Worm (Caenorhabditis elegans) whole organism, young adult: Measurements from ENCODE around the gene ent-1.

Source experiments
- B0035.1 ChIP-seq: sonication (generic microtip); optimal IDR thresholded peaks from 2 replicates; lab custom pipeline; 2016; ENCODE audit warnings: missing genetic modification characterization, mild to moderate bottlenecking, missing compliant biosample characterization, missing genotype, missing genetic modification reagents
- F10E7.11 ChIP-seq: sonication (generic microtip); optimal IDR thresholded peaks from 2 replicates; lab custom pipeline; 2017; ENCODE audit warnings: mild to moderate bottlenecking, missing genetic modification characterization, moderate library complexity, missing compliant biosample characterization
- F57C9.4 ChIP-seq: sonication (generic microtip); optimal IDR thresholded peaks from 2 replicates; lab custom pipeline; 2017; ENCODE audit warnings: mild to moderate bottlenecking, missing genetic modification characterization, missing compliant biosample characterization
- Y53F4B.3 ChIP-seq: fragments of 200-800 bp; sonication (Bioruptor generic); IDR thresholded peaks from 2 replicates; pipeline ENCODE4 v1.3.6; 2022; ENCODE audit warnings: missing genetic modification reagents, missing genetic modification characterization, missing compliant biosample characterization
- ZK185.1 ChIP-seq: sonication (generic microtip); optimal IDR thresholded peaks from 2 replicates; lab custom pipeline; 2016; ENCODE audit warnings: mild to moderate bottlenecking, missing genetic modification characterization, missing compliant biosample characterization; ENCODE audit not compliant: poor library complexity, severe bottlenecking
- akir-1 ChIP-seq: fragments of 200-800 bp; sonication (Bioruptor generic); optimal IDR thresholded peaks from 2 replicates; lab custom pipeline; 2018; ENCODE audit warnings: mild to moderate bottlenecking, missing genetic modification characterization, moderate library complexity, missing compliant biosample characterization
- aptf-3 ChIP-seq: fragments of 200-800 bp; sonication (Bioruptor generic); IDR thresholded peaks from 2 replicates; pipeline ENCODE4 v1.3.6; 2022; ENCODE audit warnings: missing genetic modification characterization, missing compliant biosample characterization
- atf-7 ChIP-seq: sonication (generic microtip); optimal IDR thresholded peaks from 2 replicates; lab custom pipeline; 2017; ENCODE audit warnings: mild to moderate bottlenecking, missing genetic modification characterization, missing compliant biosample characterization
- attf-3 ChIP-seq: fragments of 200-800 bp; sonication (Bioruptor generic); conservative IDR thresholded peaks from 2 replicates; pipeline ENCODE4 v1.3.6; 2022; ENCODE audit warnings: missing genetic modification reagents, missing genetic modification characterization, missing compliant biosample characterization
- cebp-1 ChIP-seq, 2 experiments: fragments of 200-800 bp in 1 of 2; sonication (Bioruptor generic) in 1 of 2; sonication (generic microtip) in 1 of 2; IDR thresholded peaks in 1 of 2; optimal IDR thresholded peaks in 1 of 2; 2 replicates each; pipeline versions ENCODE4 v1.3.6 to Lab custom; 2017 to 2022; ENCODE audit warnings: missing compliant biosample characterization in 2 of 2, missing genetic modification characterization in 2 of 2, mild to moderate bottlenecking in 1 of 2, missing genetic modification reagents in 1 of 2, moderate library complexity in 1 of 2
- ceh-27 ChIP-seq: fragments of 200-800 bp; sonication (Bioruptor generic); optimal IDR thresholded peaks from 2 replicates; lab custom pipeline; 2018; ENCODE audit warnings: mild to moderate bottlenecking, missing genetic modification characterization, moderate library complexity, missing compliant biosample characterization
- ceh-58 ChIP-seq: fragments of 200-800 bp; sonication (Bioruptor generic); IDR thresholded peaks from 2 replicates; pipeline ENCODE4 v1.3.6; 2022; ENCODE audit warnings: missing genetic modification characterization, missing compliant biosample characterization
- efl-1 ChIP-seq: fragments of 150-350 bp; optimal IDR thresholded peaks from 2 replicates; lab custom pipeline; 2014; ENCODE audit warnings: missing biosample characterization, missing genetic modification reagents, missing genetic modification characterization
- egrh-3 ChIP-seq: fragments of 200-800 bp; sonication (Bioruptor generic); IDR thresholded peaks from 2 replicates; pipeline ENCODE4 v1.3.6; 2022; ENCODE audit warnings: missing genetic modification reagents, missing genetic modification characterization, missing compliant biosample characterization
- gei-17 ChIP-seq: fragments of 200-800 bp; sonication (Bioruptor generic); optimal IDR thresholded peaks from 2 replicates; lab custom pipeline; 2018; ENCODE audit warnings: mild to moderate bottlenecking, missing genetic modification characterization, missing compliant biosample characterization
- hlh-26 ChIP-seq: fragments of 200-800 bp; sonication (Bioruptor generic); conservative IDR thresholded peaks from 2 replicates; pipeline ENCODE4 v1.3.6; 2022; ENCODE audit warnings: missing genetic modification reagents, missing genetic modification characterization, missing compliant biosample characterization
- lin-40 ChIP-seq: sonication (generic microtip); optimal IDR thresholded peaks from 2 replicates; lab custom pipeline; 2016; ENCODE audit warnings: missing genetic modification characterization, mild to moderate bottlenecking, missing compliant biosample characterization, missing genotype, missing genetic modification reagents
- madf-6 ChIP-seq: fragments of 200-800 bp; sonication (Bioruptor generic); IDR thresholded peaks from 2 replicates; pipeline ENCODE4 v1.3.6; 2022; ENCODE audit warnings: missing genetic modification reagents, missing genetic modification characterization, missing compliant biosample characterization
- madf-8 ChIP-seq: fragments of 200-800 bp; sonication (Bioruptor generic); conservative IDR thresholded peaks from 2 replicates; pipeline ENCODE4 v1.3.6; 2022; ENCODE audit warnings: missing genetic modification reagents, missing genetic modification characterization, missing compliant biosample characterization
- mel-28 ChIP-seq: sonication (generic microtip); optimal IDR thresholded peaks from 2 replicates; lab custom pipeline; 2016; ENCODE audit warnings: borderline replicate concordance, mild to moderate bottlenecking, missing genetic modification characterization, missing compliant biosample characterization
- nhr-120 ChIP-seq: fragments of 200-800 bp; sonication (Bioruptor generic); IDR thresholded peaks from 2 replicates; pipeline ENCODE4 v1.3.6; 2022; ENCODE audit warnings: missing genetic modification characterization, missing compliant biosample characterization
- nhr-80 ChIP-seq: sonication (generic microtip); optimal IDR thresholded peaks from 2 replicates; lab custom pipeline; 2016; ENCODE audit warnings: missing genetic modification characterization, missing compliant biosample characterization
- pbrm-1 ChIP-seq: fragments of 200-800 bp; sonication (Bioruptor generic); IDR thresholded peaks from 2 replicates; pipeline ENCODE4 v1.3.6; 2022; ENCODE audit warnings: missing genetic modification reagents, missing genetic modification characterization, missing compliant biosample characterization
- rcor-1 ChIP-seq: fragments of 200-800 bp; sonication (Bioruptor generic); IDR thresholded peaks from 2 replicates; pipeline ENCODE4 v1.3.6; 2022; ENCODE audit warnings: missing genetic modification reagents, missing genetic modification characterization, missing compliant biosample characterization
- rec-8 ChIP-seq, 2 experiments: sonication (generic microtip); optimal IDR thresholded peaks; 2 replicates each; lab custom pipeline; 2016; ENCODE audit warnings: mild to moderate bottlenecking in 2 of 2, missing genetic modification characterization in 2 of 2, missing genetic modification reagents in 2 of 2, missing genotype in 2 of 2, missing biosample characterization in 1 of 2, missing compliant biosample characterization in 1 of 2, moderate library complexity in 1 of 2
- sea-2 ChIP-seq: fragments of 200-800 bp; sonication (Bioruptor generic); IDR thresholded peaks from 2 replicates; pipeline ENCODE4 v1.3.6; 2022; ENCODE audit warnings: missing genetic modification characterization, missing compliant biosample characterization
- snpc-1.3 ChIP-seq: sonication (generic microtip); optimal IDR thresholded peaks from 2 replicates; lab custom pipeline; 2017; ENCODE audit warnings: missing genetic modification characterization, mild to moderate bottlenecking, missing compliant biosample characterization, antibody characterized with exemption, moderate library complexity, missing genotype, missing genetic modification reagents; ENCODE audit not compliant: insufficient read depth
- unc-62 ChIP-seq: fragments of 150-350 bp; optimal IDR thresholded peaks from 2 replicates; lab custom pipeline; 2014; ENCODE audit warnings: missing biosample characterization, missing genetic modification reagents, missing genetic modification characterization
- xnd-1 ChIP-seq: sonication (generic microtip); optimal IDR thresholded peaks from 2 replicates; lab custom pipeline; 2016; ENCODE audit warnings: missing genotype, missing genetic modification reagents, missing genetic modification characterization, missing compliant biosample characterization
- ztf-3 ChIP-seq: fragments of 200-800 bp; sonication (Bioruptor generic); optimal IDR thresholded peaks from 2 replicates; lab custom pipeline; 2018; ENCODE audit warnings: mild to moderate bottlenecking, missing genetic modification characterization, missing compliant biosample characterization
- ztf-6 ChIP-seq: fragments of 200-800 bp; sonication (Bioruptor generic); IDR thresholded peaks from 2 replicates; pipeline ENCODE4 v1.3.6; 2022; ENCODE audit warnings: missing genetic modification reagents, missing genetic modification characterization, missing compliant biosample characterization

ent-1 gene

DNA sequence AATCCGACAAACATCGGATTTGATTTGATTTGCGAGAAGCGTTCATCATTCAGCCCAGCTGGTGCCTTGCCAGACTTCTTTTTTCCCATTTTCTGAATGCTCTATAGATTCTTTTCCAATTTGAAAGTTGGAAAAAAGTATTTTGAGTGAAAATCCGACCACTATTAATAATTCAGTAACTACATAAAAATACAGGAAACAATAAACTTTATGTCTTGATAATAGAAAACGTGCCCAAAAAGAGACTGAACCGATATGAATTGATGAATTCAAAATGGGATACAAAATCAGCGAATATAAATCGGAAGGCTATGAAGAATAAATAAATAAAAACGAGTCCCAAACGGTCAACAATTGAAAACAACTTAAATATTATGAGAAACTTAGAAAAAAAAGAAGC lies 23.5 kb downstream of the ent-1 start, which contains the start of gene F58B3.4:
Gene F58B3.4 (minus strand): TSS at position 101 of the 400 bp plus-strand sequence.
- TF ChIP-seq mel-28 (no peak), madf-6 (GFP tag; lab: Robert Waterston, UW) (peak; percentile 50)

- no peak for TF ChIP-seq akir-1 (GFP tag; lab: Kevin White, UChicago)
- no peak for TF ChIP-seq rcor-1
- no peak for TF ChIP-seq aptf-3 (GFP tag; lab: Robert Waterston, UW)
- no peak for TF ChIP-seq ztf-6 (GFP tag; lab: Robert Waterston, UW)
- no peak for TF ChIP-seq rec-8 (tag; optimal IDR thresholded peaks at IDR 0.05; lab: Kevin White, UChicago)
- TF ChIP-seq gei-17 (GFP tag; lab: Kevin White, UChicago) = no peak
- no peak for TF ChIP-seq Y53F4B.3
- no peak for TF ChIP-seq ceh-27
- no peak for TF ChIP-seq F57C9.4 (tag; lab: Kevin White, UChicago)
- TF ChIP-seq nhr-120 = no peak
- no peak for TF ChIP-seq atf-7
- no peak for TF ChIP-seq B0035.1 (tag; lab: Kevin White, UChicago)
- no peak for TF ChIP-seq mel-28
- TF ChIP-seq madf-8 (GFP tag; lab: Robert Waterston, UW) = no peak
- TF ChIP-seq snpc-1.3 (tag; lab: Kevin White, UChicago) = no peak
- no peak for TF ChIP-seq unc-62
- no peak for TF ChIP-seq xnd-1
- no peak for TF ChIP-seq attf-3 (GFP tag; lab: Robert Waterston, UW)
- TF ChIP-seq, all 124 proteins: peak for 0
Measured at ce11 chrIV:11627847-11628246, 27.4 kb downstream of the ent-1 start, which contains the start of gene lys-6. TSS of gene lys-6 (minus strand) at chrIV:11627947.

ce11 chrIV:11625482-11625881 lies 29.8 kb downstream of the ent-1 start, which contains the start of gene lys-5:
TSS of gene lys-5 (minus strand) at chrIV:11625582.
- TF ChIP-seq F10E7.11 = no peak

DNA sequence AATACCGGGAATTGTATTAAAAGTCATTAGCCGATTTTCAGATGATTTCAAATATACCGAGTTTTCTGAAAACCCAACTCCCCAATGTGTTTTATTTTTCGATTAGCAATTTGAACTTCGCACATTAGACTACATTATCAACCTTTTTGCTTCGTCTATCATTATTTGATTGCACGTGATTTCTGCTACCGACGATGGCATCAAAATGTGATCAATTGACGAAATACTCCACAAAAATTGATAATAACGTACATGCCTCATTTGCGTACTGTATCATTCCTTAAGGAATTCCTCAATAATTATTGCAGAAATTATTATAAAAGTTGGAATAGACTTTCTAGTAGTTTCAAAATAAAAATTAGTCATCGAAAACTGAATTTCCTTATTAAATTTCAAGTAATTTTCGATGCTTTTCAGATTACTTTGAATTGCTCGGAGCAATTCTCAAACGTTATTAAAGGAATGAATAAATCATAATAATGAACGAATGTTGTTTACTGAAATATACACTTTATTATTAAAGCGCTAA lies 31.4 kb downstream of the ent-1 start:
- TF ChIP-seq nhr-80 (tag; lab: Kevin White, UChicago) = peak; percentile 66
- TF ChIP-seq ceh-58 (GFP tag; lab: Robert Waterston, UW) = no peak
- no peak for TF ChIP-seq ztf-3 (GFP tag; lab: Kevin White, UChicago)
- no peak for TF ChIP-seq efl-1
- TF ChIP-seq cebp-1 (GFP tag; IDR thresholded peaks at IDR 0.05; lab: Robert Waterston, UW) = no peak
- peak; percentile 14 for TF ChIP-seq cebp-1 (tag; optimal IDR thresholded peaks at IDR 0.05; lab: Kevin White, UChicago)
- TF ChIP-seq hlh-26 (GFP tag; lab: Robert Waterston, UW) = no peak
- TF ChIP-seq sea-2 (GFP tag; lab: Robert Waterston, UW) = no peak
- TF ChIP-seq pbrm-1 (GFP tag; lab: Robert Waterston, UW) = no peak
- no peak for TF ChIP-seq mel-28

ce11 chrIV:11623060-11623459 lies 32.2 kb downstream of the ent-1 start, which contains the start of gene lys-4:
TSS of gene lys-4 (minus strand) at chrIV:11623174.
- TF ChIP-seq lin-40 (tag; lab: Kevin White, UChicago) (no peak), ZK185.1 (no peak), egrh-3 (GFP tag; lab: Robert Waterston, UW) (no peak)
